Worm (Caenorhabditis elegans) whole organism, L4 larva: Measurements from ENCODE around the gene C46F2.1.

Experiments
- F44E2.7 ChIP-seq: fragments of 200-800 bp; sonication (Bioruptor generic); IDR thresholded peaks from 2 replicates; pipeline ENCODE4 v2.1.2; 2022; ENCODE audit warnings: missing genetic modification characterization, missing compliant biosample characterization
- F49E8.2 ChIP-seq: sonication (generic microtip); optimal IDR thresholded peaks from 2 replicates; lab custom pipeline; 2016; ENCODE audit warnings: missing compliant biosample characterization, mild to moderate bottlenecking, missing genetic modification characterization, borderline replicate concordance
- R02D3.7 ChIP-seq: fragments of 150-350 bp; sonication (generic microtip); optimal IDR thresholded peaks from 3 replicates; lab custom pipeline; 2014; ENCODE audit warnings: missing biosample characterization, missing genetic modification characterization
- Y48G9A.11 ChIP-seq: fragments of 200-800 bp; sonication (Bioruptor generic); IDR thresholded peaks from 2 replicates; pipeline ENCODE4 v1.3.6; 2022; ENCODE audit warnings: missing genetic modification reagents, missing genetic modification characterization, missing compliant biosample characterization
- ZK546.5 ChIP-seq, 2 experiments: sonication (generic microtip); optimal IDR thresholded peaks; 2 replicates each; lab custom pipeline; 2017; ENCODE audit warnings: missing biosample characterization in 2 of 2, missing genetic modification characterization in 2 of 2
- aly-2 ChIP-seq: sonication (generic microtip); optimal IDR thresholded peaks from 2 replicates; lab custom pipeline; 2018; ENCODE audit warnings: missing biosample characterization, missing genetic modification characterization
- ama-1 ChIP-seq: fragments of 150-350 bp; optimal IDR thresholded peaks from 2 replicates; lab custom pipeline; 2014; ENCODE audit warnings: inconsistent platforms, mixed read lengths
- arid-1 ChIP-seq: fragments of 200-800 bp; sonication (Bioruptor generic); conservative IDR thresholded peaks from 2 replicates; pipeline ENCODE4 v1.3.6; 2022; ENCODE audit warnings: missing genetic modification reagents, missing genetic modification characterization, missing compliant biosample characterization
- attf-4 ChIP-seq: sonication (generic microtip); optimal IDR thresholded peaks from 3 replicates; lab custom pipeline; 2017; ENCODE audit warnings: missing biosample characterization, missing genetic modification characterization
- ceh-32 ChIP-seq: sonication (generic microtip); optimal IDR thresholded peaks from 2 replicates; lab custom pipeline; 2016; ENCODE audit warnings: mild to moderate bottlenecking, missing genetic modification characterization, missing compliant biosample characterization; ENCODE audit not compliant: poor library complexity
- ceh-62 ChIP-seq: sonication (generic microtip); optimal IDR thresholded peaks from 2 replicates; lab custom pipeline; 2017; ENCODE audit warnings: missing biosample characterization, missing genetic modification characterization
- cey-2 ChIP-seq: sonication (generic microtip); optimal IDR thresholded peaks from 3 replicates; lab custom pipeline; 2017; ENCODE audit warnings: missing genetic modification characterization, mild to moderate bottlenecking, missing compliant biosample characterization, antibody characterized with exemption, borderline replicate concordance; ENCODE audit not compliant: insufficient read depth
- ctbp-1 ChIP-seq: fragments of 200-800 bp; sonication (Bioruptor generic); IDR thresholded peaks from 2 replicates; pipeline ENCODE4 v1.3.6; 2022; ENCODE audit warnings: missing genetic modification reagents, missing genetic modification characterization, missing compliant biosample characterization
- daf-16 ChIP-seq, 3 experiments: sonication (generic microtip); optimal IDR thresholded peaks; 2 replicates each; lab custom pipeline; 2016 to 2017; ENCODE audit warnings: missing genetic modification characterization in 3 of 3, missing genetic modification reagents in 3 of 3, mild to moderate bottlenecking in 2 of 3, missing compliant biosample characterization in 2 of 3, missing biosample characterization in 1 of 3, moderate library complexity in 1 of 3
- daf-19 ChIP-seq: fragments of 200-800 bp; sonication (Bioruptor generic); conservative IDR thresholded peaks from 2 replicates; pipeline ENCODE4 v1.3.6; 2022; ENCODE audit warnings: missing genetic modification characterization, missing compliant biosample characterization
- dmd-6 ChIP-seq: fragments of 200-800 bp; sonication (Bioruptor generic); IDR thresholded peaks from 2 replicates; pipeline ENCODE4 v1.3.6; 2022; ENCODE audit warnings: missing genetic modification reagents, missing genetic modification characterization, missing compliant biosample characterization
- dve-1 ChIP-seq: sonication (generic microtip); optimal IDR thresholded peaks from 2 replicates; lab custom pipeline; 2017; ENCODE audit warnings: antibody characterized with exemption, mild to moderate bottlenecking, missing genetic modification characterization, missing compliant biosample characterization; ENCODE audit not compliant: insufficient read depth
- egl-43 ChIP-seq: fragments of 200-800 bp; sonication (Bioruptor generic); IDR thresholded peaks from 2 replicates; pipeline ENCODE4 v1.3.6; 2022; ENCODE audit warnings: missing genetic modification reagents, missing genetic modification characterization, missing compliant biosample characterization
- fos-1 ChIP-seq: fragments of 150-350 bp; optimal IDR thresholded peaks from 2 replicates; lab custom pipeline; 2014; ENCODE audit warnings: missing biosample characterization, missing genetic modification characterization
- gei-8 ChIP-seq: fragments of 200-800 bp; sonication (Bioruptor generic); optimal IDR thresholded peaks from 2 replicates; lab custom pipeline; 2018; ENCODE audit warnings: mild to moderate bottlenecking, missing genetic modification characterization, missing compliant biosample characterization
- hif-1 ChIP-seq, 2 experiments: sonication (generic microtip); optimal IDR thresholded peaks; 2 replicates each; lab custom pipeline; 2016 to 2017; ENCODE audit warnings: missing compliant biosample characterization in 2 of 2, missing genetic modification characterization in 2 of 2, missing genetic modification reagents in 2 of 2, missing genotype in 2 of 2, mild to moderate bottlenecking in 1 of 2
- hlh-11 ChIP-seq: fragments of 200-800 bp; sonication (Bioruptor generic); optimal IDR thresholded peaks from 2 replicates; lab custom pipeline; 2018; ENCODE audit warnings: mild to moderate bottlenecking, missing genetic modification characterization, missing compliant biosample characterization
- hmg-1.1 ChIP-seq: fragments of 200-800 bp; sonication (Bioruptor generic); IDR thresholded peaks from 2 replicates; pipeline ENCODE4 v1.3.6; 2022; ENCODE audit warnings: missing genetic modification reagents, missing genetic modification characterization, missing compliant biosample characterization
- lim-7 ChIP-seq: fragments of 200-800 bp; sonication (Bioruptor generic); IDR thresholded peaks from 2 replicates; pipeline ENCODE4 v1.3.6; 2022; ENCODE audit warnings: missing genetic modification characterization, missing compliant biosample characterization
- lin-1 ChIP-seq: fragments of 200-800 bp; sonication (Bioruptor generic); IDR thresholded peaks from 2 replicates; pipeline ENCODE4 v1.3.6; 2022; ENCODE audit warnings: missing genetic modification reagents, missing genetic modification characterization, missing compliant biosample characterization
- lin-38 ChIP-seq: fragments of 200-800 bp; sonication (Bioruptor generic); IDR thresholded peaks from 2 replicates; pipeline ENCODE4 v1.3.6; 2022; ENCODE audit warnings: missing genetic modification reagents, missing genetic modification characterization, missing compliant biosample characterization
- lin-39 ChIP-seq: fragments of 150-350 bp; optimal IDR thresholded peaks from 2 replicates; lab custom pipeline; 2014; ENCODE audit warnings: missing biosample characterization, missing genetic modification reagents, missing genetic modification characterization
- mep-1 ChIP-seq: fragments of 150-350 bp; sonication (generic microtip); optimal IDR thresholded peaks from 3 replicates; lab custom pipeline; 2014; ENCODE audit warnings: missing biosample characterization, missing genetic modification characterization
- mes-2 ChIP-seq: sonication (generic microtip); optimal IDR thresholded peaks from 2 replicates; lab custom pipeline; 2016; ENCODE audit warnings: missing genotype, mild to moderate bottlenecking, missing genetic modification characterization, missing compliant biosample characterization; ENCODE audit not compliant: poor library complexity, severe bottlenecking
- mxl-2 ChIP-seq: fragments of 200-800 bp; sonication (Bioruptor generic); conservative IDR thresholded peaks from 2 replicates; pipeline ENCODE4 v1.3.6; 2022; ENCODE audit warnings: missing genetic modification reagents, missing genetic modification characterization, missing compliant biosample characterization
- nhr-10 ChIP-seq: fragments of 150-350 bp; optimal IDR thresholded peaks from 2 replicates; lab custom pipeline; 2014; ENCODE audit warnings: missing biosample characterization, missing genetic modification characterization
- nhr-11 ChIP-seq: fragments of 150-350 bp; optimal IDR thresholded peaks from 2 replicates; lab custom pipeline; 2014; ENCODE audit warnings: missing biosample characterization, missing genetic modification characterization
- nhr-111 ChIP-seq: fragments of 200-800 bp; sonication (Bioruptor generic); optimal IDR thresholded peaks from 2 replicates; lab custom pipeline; 2018; ENCODE audit warnings: mild to moderate bottlenecking, missing genetic modification characterization, missing compliant biosample characterization
- nhr-237 ChIP-seq: sonication (generic microtip); optimal IDR thresholded peaks from 2 replicates; lab custom pipeline; 2017; ENCODE audit warnings: missing biosample characterization, missing genetic modification characterization
- nhr-28 ChIP-seq: fragments of 150-350 bp; optimal IDR thresholded peaks from 2 replicates; lab custom pipeline; 2014; ENCODE audit warnings: missing biosample characterization, missing genetic modification characterization
- nhr-42 ChIP-seq: fragments of 200-800 bp; sonication (Bioruptor generic); IDR thresholded peaks from 2 replicates; pipeline ENCODE4 v1.3.6; 2022; ENCODE audit warnings: missing genetic modification characterization, missing compliant biosample characterization
- nhr-48 ChIP-seq: sonication (generic microtip); optimal IDR thresholded peaks from 2 replicates; lab custom pipeline; 2016; ENCODE audit warnings: mild to moderate bottlenecking, missing genetic modification characterization, missing compliant biosample characterization
- nhr-77 ChIP-seq: fragments of 150-350 bp; optimal IDR thresholded peaks from 2 replicates; lab custom pipeline; 2014; ENCODE audit warnings: missing biosample characterization, missing genetic modification characterization
- php-3 ChIP-seq: fragments of 200-800 bp; sonication (Bioruptor generic); IDR thresholded peaks from 2 replicates; pipeline ENCODE4 v1.3.6; 2022; ENCODE audit warnings: missing genetic modification reagents, missing genetic modification characterization, missing compliant biosample characterization
- pqm-1 ChIP-seq: sonication (generic microtip); optimal IDR thresholded peaks from 2 replicates; lab custom pipeline; 2017; ENCODE audit warnings: missing biosample characterization, missing genetic modification characterization
- rbr-2 ChIP-seq: sonication (generic microtip); optimal IDR thresholded peaks from 2 replicates; lab custom pipeline; 2016; ENCODE audit warnings: missing genotype, missing genetic modification characterization, missing compliant biosample characterization
- saeg-2 ChIP-seq: fragments of 200-800 bp; sonication (Bioruptor generic); IDR thresholded peaks from 2 replicates; pipeline ENCODE4 v1.3.6; 2022; ENCODE audit warnings: missing genetic modification reagents, missing genetic modification characterization, missing compliant biosample characterization
- set-16 ChIP-seq: fragments of 200-800 bp; sonication (Bioruptor generic); IDR thresholded peaks from 2 replicates; pipeline ENCODE4 v1.3.6; 2022; ENCODE audit warnings: missing genetic modification reagents, missing genetic modification characterization, missing compliant biosample characterization
- skn-1 ChIP-seq: fragments of 150-350 bp; optimal IDR thresholded peaks from 2 replicates; lab custom pipeline; 2014; ENCODE audit warnings: missing biosample characterization, missing genetic modification characterization
- snpc-1.2 ChIP-seq: fragments of 200-800 bp; sonication (Bioruptor generic); IDR thresholded peaks from 2 replicates; pipeline ENCODE4 v1.3.6; 2022; ENCODE audit warnings: missing genetic modification reagents, missing genetic modification characterization, missing compliant biosample characterization
- unc-62 ChIP-seq, 3 experiments: fragments of 150-350 bp in 1 of 3; sonication (generic microtip); optimal IDR thresholded peaks in 2 of 3; peaks in 1 of 3; 1 replicate in 1 of 3; 2 replicates in 2 of 3; lab custom pipeline; 2014 to 2017; ENCODE audit warnings: missing biosample characterization in 3 of 3, missing genetic modification characterization in 3 of 3, missing genetic modification reagents in 3 of 3, missing genotype in 1 of 3
- zag-1 ChIP-seq: fragments of 150-350 bp; optimal IDR thresholded peaks from 2 replicates; lab custom pipeline; 2014; ENCODE audit warnings: missing biosample characterization, missing genetic modification characterization
- zip-2 ChIP-seq: fragments of 150-350 bp; optimal IDR thresholded peaks from 2 replicates; lab custom pipeline; 2014; ENCODE audit warnings: missing biosample characterization, missing genetic modification characterization
- ztf-11 ChIP-seq: fragments of 150-350 bp; optimal IDR thresholded peaks from 2 replicates; lab custom pipeline; 2014; ENCODE audit warnings: missing biosample characterization, missing genetic modification characterization

C46F2.1 gene

ce11 chrX:8089266-8089909 lies 11.5 kb downstream of the C46F2.1 start (continued):
- TF ChIP-seq cey-2 (tag; lab: Kevin White, UChicago) (no peak), daf-16 (GFP tag; optimal IDR thresholded peaks at IDR 0.05; lab: Kevin White, UChicago) (no peak), daf-16 (tag; optimal IDR thresholded peaks at IDR 0.05; lab: Kevin White, UChicago) (peak; percentile 95), F49E8.2 (tag; lab: Kevin White, UChicago) (no peak), snpc-1.2 (GFP tag; lab: Robert Waterston, UW) (no peak), hlh-11 (tag; lab: Kevin White, UChicago) (peak; percentile 47), hmg-1.1 (GFP tag; lab: Robert Waterston, UW) (peak; percentile 31; the same call in 1 of the 2 replicates), fos-1 (tag; lab: Kevin White, UChicago) (no peak), zag-1 (tag; lab: Kevin White, UChicago) (no peak), ZK546.5 (tag; optimal IDR thresholded peaks at IDR 0.05; lab: Kevin White, UChicago) (no peak), zip-2 (tag; lab: Kevin White, UChicago) (no peak), nhr-28 (tag; lab: Kevin White, UChicago) (peak; percentile 97), pqm-1 (peak; percentile 52), php-3 (GFP tag; lab: Robert Waterston, UW) (no peak), set-16 (GFP tag; lab: Robert Waterston, UW) (no peak), egl-43 (GFP tag; lab: Robert Waterston, UW) (no peak), nhr-111 (GFP tag; lab: Kevin White, UChicago) (no peak), nhr-10 (peak; percentile 44), nhr-237 (tag; lab: Kevin White, UChicago) (no peak), arid-1 (no peak), ceh-32 (tag; lab: Kevin White, UChicago) (no peak), lin-1 (no peak), hif-1 (tag; optimal IDR thresholded peaks at IDR 0.05; lab: Kevin White, UChicago) (no peak), ama-1 (lab: Kevin White, UChicago) (no peak), lim-7 (no peak), skn-1 (no peak), attf-4 (tag; lab: Kevin White, UChicago) (no peak), rbr-2 (peak; percentile 37), nhr-77 (tag; lab: Kevin White, UChicago) (peak; percentile 70), mep-1 (no peak), mes-2 (tag; lab: Kevin White, UChicago) (peak; percentile 39), dve-1 (tag; lab: Kevin White, UChicago) (no peak)
- TF ChIP-seq, all 104 proteins: peak for 14

- TF ChIP-seq mxl-2 (GFP tag; lab: Robert Waterston, UW), result no peak
- TF ChIP-seq hlh-11 (tag; lab: Kevin White, UChicago), result peak; percentile 38
- no peak for TF ChIP-seq saeg-2
- no peak for TF ChIP-seq ceh-62
- TF ChIP-seq cey-2 (tag; lab: Kevin White, UChicago), result no peak
- TF ChIP-seq mep-1, result peak; percentile 4
- TF ChIP-seq lin-38 (GFP tag; lab: Robert Waterston, UW), result no peak
- TF ChIP-seq Y48G9A.11, result no peak
- no peak for TF ChIP-seq F44E2.7 (GFP tag; lab: Robert Waterston, UW)
- no peak for TF ChIP-seq ztf-11
- TF ChIP-seq nhr-237 (tag; lab: Kevin White, UChicago), result no peak
- no peak for TF ChIP-seq ctbp-1
- no peak for TF ChIP-seq daf-19 (GFP tag; lab: Robert Waterston, UW)
- TF ChIP-seq nhr-28 (tag; lab: Kevin White, UChicago), result peak; percentile 81
- TF ChIP-seq unc-62 (GFP tag; optimal IDR thresholded peaks at IDR 0.05 in 1 of 2; lab: Kevin White, UChicago), result peak in 1 of 2 experiments; percentile 64
- TF ChIP-seq unc-62 (tag; optimal IDR thresholded peaks at IDR 0.05; lab: Kevin White, UChicago), result no peak
- no peak for TF ChIP-seq aly-2
- peak; percentile 9; the same call in 1 of the 2 replicates for TF ChIP-seq dmd-6 (GFP tag; lab: Robert Waterston, UW)
- TF ChIP-seq lin-39 (tag; lab: Kevin White, UChicago), result no peak
- no peak for TF ChIP-seq hmg-1.1 (GFP tag; lab: Robert Waterston, UW)
- peak; percentile 59 for TF ChIP-seq nhr-11 (tag; lab: Kevin White, UChicago)
- TF ChIP-seq nhr-48 (tag; lab: Kevin White, UChicago), result peak; percentile 43
- peak; percentile 32 for TF ChIP-seq gei-8
- no peak for TF ChIP-seq R02D3.7 (tag; lab: Kevin White, UChicago)
- no peak for TF ChIP-seq nhr-42
These were observed 12.1 kb downstream of the C46F2.1 start for ce11 chrX:8089916-8090315.
